Worm (Caenorhabditis elegans) whole organism, L3 larva: Measurements from ENCODE around the gene mec-1.

Experiments
- ZK546.5 ChIP-seq: sonication (generic microtip); optimal IDR thresholded peaks from 2 replicates; lab custom pipeline; 2017; ENCODE audit warnings: missing biosample characterization, missing genetic modification characterization
- fos-1 ChIP-seq: fragments of 150-350 bp; optimal IDR thresholded peaks from 2 replicates; lab custom pipeline; 2014; ENCODE audit warnings: missing biosample characterization, missing genetic modification characterization
- jun-1 ChIP-seq: fragments of 150-350 bp; optimal IDR thresholded peaks from 2 replicates; lab custom pipeline; 2014; ENCODE audit warnings: missing biosample characterization, missing genetic modification reagents, missing genetic modification characterization
- lin-39 ChIP-seq: fragments of 150-350 bp; optimal IDR thresholded peaks from 2 replicates; lab custom pipeline; 2018; ENCODE audit warnings: missing biosample characterization, missing genetic modification reagents, missing genetic modification characterization
- nhr-12 ChIP-seq: fragments of 150-350 bp; optimal IDR thresholded peaks from 2 replicates; lab custom pipeline; 2014; ENCODE audit warnings: missing biosample characterization, missing genetic modification characterization
- nhr-237 ChIP-seq: fragments of 150-350 bp; optimal IDR thresholded peaks from 2 replicates; lab custom pipeline; 2014; ENCODE audit warnings: missing biosample characterization, missing genetic modification characterization
- nhr-28 ChIP-seq: fragments of 150-350 bp; optimal IDR thresholded peaks from 2 replicates; lab custom pipeline; 2014; ENCODE audit warnings: missing biosample characterization, missing genetic modification characterization
- nhr-76 ChIP-seq: fragments of 150-350 bp; sonication (generic microtip); optimal IDR thresholded peaks from 5 replicates; lab custom pipeline; 2014; ENCODE audit warnings: missing biosample characterization, missing genetic modification characterization
- snpc-4 ChIP-seq: fragments of 150-350 bp; optimal IDR thresholded peaks from 2 replicates; lab custom pipeline; 2014; ENCODE audit warnings: missing biosample characterization, missing genetic modification characterization
- tbx-2 ChIP-seq: sonication (generic microtip); optimal IDR thresholded peaks from 2 replicates; lab custom pipeline; 2016; ENCODE audit warnings: mild to moderate bottlenecking, missing genetic modification characterization, missing compliant biosample characterization
- ztf-11 ChIP-seq: fragments of 150-350 bp; optimal IDR thresholded peaks from 2 replicates; lab custom pipeline; 2014; ENCODE audit warnings: missing biosample characterization, missing genetic modification characterization

DNA sequence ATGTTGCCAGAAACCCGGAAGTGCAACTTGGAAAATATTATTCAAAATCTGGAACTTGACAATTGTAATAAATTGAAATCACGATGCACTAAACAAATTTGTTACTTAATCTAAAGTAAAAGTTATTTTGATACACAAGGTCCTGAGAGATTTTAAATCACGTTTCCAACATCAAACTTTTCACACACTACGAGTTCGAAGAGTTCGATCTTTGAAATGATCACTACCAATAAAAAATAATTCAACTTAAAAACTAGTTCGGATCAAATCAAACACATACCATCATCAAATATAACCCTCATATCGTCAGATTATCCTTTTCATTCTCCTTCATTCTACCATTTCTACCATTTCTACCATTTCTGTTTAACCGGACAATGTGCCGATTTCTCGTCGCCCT, 49.6 kb downstream of the mec-1 start, which contains the start of gene spig-10:
- TF ChIP-seq ztf-11 (no peak), nhr-28 (tag; lab: Kevin White, UChicago) (no peak), tbx-2 (tag; lab: Kevin White, UChicago) (no peak), snpc-4 (tag; lab: Kevin White, UChicago) (no peak), jun-1 (tag; lab: Kevin White, UChicago) (no peak), lin-39 (no peak), nhr-12 (no peak), nhr-237 (tag; lab: Kevin White, UChicago) (no peak), nhr-76 (tag; lab: Kevin White, UChicago) (no peak), ZK546.5 (tag; lab: Kevin White, UChicago) (no peak), fos-1 (tag; lab: Kevin White, UChicago) (no peak)
